Fruit fly (Drosophila melanogaster) Kc167 (cell line): ENCODE measurements around the gene CG40045.

Experiments
- Myc ChIP-seq: fragments of >200 bp; optimal IDR thresholded peaks from 2 replicates; lab custom pipeline; 2017; ENCODE audit warnings: missing external identifiers
- h ChIP-seq: fragments of >200 bp; optimal IDR thresholded peaks from 3 replicates; lab custom pipeline; 2018; ENCODE audit warnings: missing external identifiers

dm6 chr3L:24029774-24030173 is 1.5 kb downstream of the CG40045 start:
- TF ChIP-seq Myc (lab: Kevin White, UChicago) (no peak), h (lab: Kevin White, UChicago) (no peak)
